Fruit fly (Drosophila melanogaster): ENCODE results near the gene CG33120.

dm6 chr2L:18815194-18815593 is 29.2 kb downstream of the CG33120 start:
- TF ChIP-seq CG7101 (tag; optimal IDR thresholded peaks at IDR 0.05) (no peak), Clk (GFP tag; optimal IDR thresholded peaks at IDR 0.05) (no peak), kay (GFP tag; ENCODE audit: borderline replicate concordance) (no peak), CG11617 (GFP tag; optimal IDR thresholded peaks at IDR 0.05) (no peak), CG1620 (GFP tag; optimal IDR thresholded peaks at IDR 0.05) (no peak), Hr96 (GFP tag; optimal IDR thresholded peaks at IDR 0.05) (no peak), CG12768 (GFP tag; optimal IDR thresholded peaks at IDR 0.05) (no peak), bab1 (GFP tag; optimal IDR thresholded peaks at IDR 0.05) (no peak), Crg-1 (GFP tag; optimal IDR thresholded peaks at IDR 0.05) (no peak), pad (GFP tag; optimal IDR thresholded peaks at IDR 0.05) (no peak), cnc (optimal IDR thresholded peaks at IDR 0.05) (no peak), CG7045 (GFP tag; optimal IDR thresholded peaks at IDR 0.05) (no peak), CG5204 (GFP tag; optimal IDR thresholded peaks at IDR 0.05) (no peak)
